Fruit fly (Drosophila melanogaster) whole organism, embryonic: Measurements from ENCODE around the gene TkR86C.

Source experiments
- Asciz ChIP-seq: fragments of 200-800 bp; sonication (Bioruptor generic); optimal IDR thresholded peaks from 2 replicates; lab custom pipeline; 2017; ENCODE audit warnings: missing biosample characterization, mild to moderate bottlenecking, missing genetic modification characterization, missing genetic modification reagents
- Bdp1 ChIP-seq: fragments of 200-800 bp; sonication (Bioruptor generic); optimal IDR thresholded peaks from 3 replicates; lab custom pipeline; 2016; ENCODE audit warnings: missing biosample characterization, missing genetic modification characterization
- CG1024 ChIP-seq: fragments of 200-800 bp; sonication (Bioruptor generic); IDR thresholded peaks from 2 replicates; pipeline ENCODE4 v1.3.6; 2022; ENCODE audit warnings: missing biosample characterization, missing genetic modification characterization
- CG10462 ChIP-seq: fragments of 200-800 bp; sonication (Bioruptor generic); optimal IDR thresholded peaks from 2 replicates; lab custom pipeline; 2016; ENCODE audit warnings: missing biosample characterization, missing genetic modification characterization
- CG14710 ChIP-seq: fragments of 200-800 bp; sonication (Bioruptor generic); optimal IDR thresholded peaks from 3 replicates; lab custom pipeline; 2019; ENCODE audit warnings: missing biosample characterization, mild to moderate bottlenecking, missing genetic modification characterization, moderate library complexity
- CG15011 ChIP-seq: fragments of 200-800 bp; sonication (Bioruptor generic); optimal IDR thresholded peaks from 3 replicates; lab custom pipeline; 2018; ENCODE audit warnings: missing biosample characterization, mild to moderate bottlenecking, missing genetic modification characterization
- CG15601 ChIP-seq: fragments of 200-800 bp; sonication (Bioruptor generic); optimal IDR thresholded peaks from 3 replicates; lab custom pipeline; 2019; ENCODE audit warnings: missing biosample characterization, mild to moderate bottlenecking, missing genetic modification characterization, moderate library complexity
- CG1602 ChIP-seq: fragments of 200-800 bp; sonication (Bioruptor generic); optimal IDR thresholded peaks from 3 replicates; lab custom pipeline; 2016; ENCODE audit warnings: missing biosample characterization, missing genetic modification characterization
- CG16815 ChIP-seq: fragments of 200-800 bp; sonication (Bioruptor generic); optimal IDR thresholded peaks from 3 replicates; lab custom pipeline; 2017; ENCODE audit warnings: missing biosample characterization, mild to moderate bottlenecking, missing genetic modification characterization
- CG17912 ChIP-seq: fragments of 200-800 bp; sonication (Bioruptor generic); optimal IDR thresholded peaks from 2 replicates; lab custom pipeline; 2018; ENCODE audit warnings: missing biosample characterization, mild to moderate bottlenecking, missing genetic modification characterization
- CG1792 ChIP-seq: fragments of 200-800 bp; sonication (Bioruptor generic); optimal IDR thresholded peaks from 2 replicates; lab custom pipeline; 2016; ENCODE audit warnings: missing biosample characterization, missing genetic modification characterization
- CG18011 ChIP-seq: fragments of 200-800 bp; sonication (Bioruptor generic); optimal IDR thresholded peaks from 2 replicates; lab custom pipeline; 2017; ENCODE audit warnings: missing biosample characterization, missing genetic modification characterization, mild to moderate bottlenecking, moderate library complexity, missing genotype
- CG3163 ChIP-seq: fragments of 200-800 bp; sonication (Bioruptor generic); optimal IDR thresholded peaks from 3 replicates; lab custom pipeline; 2016; ENCODE audit warnings: missing biosample characterization, missing genetic modification characterization
- CG32532 ChIP-seq: fragments of 200-800 bp; sonication (Bioruptor generic); IDR thresholded peaks from 2 replicates; pipeline ENCODE4 v1.3.6; 2022; ENCODE audit warnings: missing biosample characterization, missing genetic modification characterization
- CG33557 ChIP-seq: fragments of 200-800 bp; sonication (Bioruptor generic); optimal IDR thresholded peaks from 2 replicates; lab custom pipeline; 2019; ENCODE audit warnings: missing biosample characterization, mild to moderate bottlenecking, missing genetic modification characterization, moderate library complexity
- CG42726 ChIP-seq: fragments of 200-800 bp; sonication (Bioruptor generic); IDR thresholded peaks from 2 replicates; pipeline ENCODE4 v1.3.6; 2022; ENCODE audit warnings: missing biosample characterization, missing genetic modification characterization; ENCODE audit not compliant: partially characterized antibody
- CG4424 ChIP-seq: fragments of 200-800 bp; sonication (Bioruptor generic); optimal IDR thresholded peaks from 3 replicates; lab custom pipeline; 2016; ENCODE audit warnings: missing biosample characterization, missing genetic modification characterization
- CG5953 ChIP-seq: fragments of 200-800 bp; sonication (Bioruptor generic); IDR thresholded peaks from 2 replicates; pipeline ENCODE4 v1.3.6; 2022; ENCODE audit warnings: missing biosample characterization, missing genetic modification characterization
- CG6813 ChIP-seq: fragments of 200-800 bp; sonication (Bioruptor generic); optimal IDR thresholded peaks from 2 replicates; lab custom pipeline; 2017; ENCODE audit warnings: missing biosample characterization, missing genetic modification characterization, mild to moderate bottlenecking, moderate library complexity, missing genetic modification reagents
- CG8765 ChIP-seq: fragments of 200-800 bp; sonication (Bioruptor generic); IDR thresholded peaks from 2 replicates; pipeline ENCODE4 v1.3.6; 2022; ENCODE audit warnings: missing biosample characterization, missing genetic modification characterization
- CG8944 ChIP-seq: fragments of 200-800 bp; sonication (Bioruptor generic); optimal IDR thresholded peaks from 3 replicates; lab custom pipeline; 2016; ENCODE audit warnings: missing biosample characterization, missing genetic modification characterization
- Doc2 ChIP-seq: fragments of 200-800 bp; sonication (Bioruptor generic); IDR thresholded peaks from 2 replicates; pipeline ENCODE4 v1.3.6; 2022; ENCODE audit warnings: missing biosample characterization, missing genetic modification characterization
- Fer3 ChIP-seq: fragments of 200-800 bp; sonication (Bioruptor generic); optimal IDR thresholded peaks from 2 replicates; lab custom pipeline; 2018; ENCODE audit warnings: missing biosample characterization, mild to moderate bottlenecking, missing genetic modification characterization, moderate library complexity
- Jarid2 ChIP-seq: fragments of 200-800 bp; sonication (Bioruptor generic); optimal IDR thresholded peaks from 3 replicates; lab custom pipeline; 2017; ENCODE audit warnings: mild to moderate bottlenecking, missing biosample characterization, missing genetic modification reagents, missing genetic modification characterization
- Lpt ChIP-seq: fragments of >200 bp; optimal IDR thresholded peaks from 2 replicates; lab custom pipeline; 2018; ENCODE audit warnings: missing biosample characterization, missing genetic modification characterization
- Med ChIP-seq: fragments of 200-800 bp; sonication (Bioruptor generic); peaks from one replicate; lab custom pipeline; 2016; ENCODE audit warnings: missing biosample characterization, missing genetic modification characterization, mild to moderate bottlenecking, inconsistent platforms, moderate library complexity
- NC2α ChIP-seq: fragments of 200-800 bp; sonication (Bioruptor generic); optimal IDR thresholded peaks from 2 replicates; lab custom pipeline; 2016; ENCODE audit warnings: missing biosample characterization, missing genetic modification characterization
- NFAT ChIP-seq: fragments of 200-800 bp; sonication (Bioruptor generic); IDR thresholded peaks from 2 replicates; pipeline ENCODE4 v1.3.6; 2022; ENCODE audit warnings: missing biosample characterization, missing genetic modification characterization
- Nf-YA ChIP-seq: fragments of 200-800 bp; sonication (Bioruptor generic); IDR thresholded peaks from 2 replicates; pipeline ENCODE4 v1.3.6; 2022; ENCODE audit warnings: missing biosample characterization, missing genetic modification characterization
- Poxn ChIP-seq: fragments of 200-800 bp; sonication (Bioruptor generic); IDR thresholded peaks from 2 replicates; pipeline ENCODE4 v1.3.6; 2022; ENCODE audit warnings: missing biosample characterization, missing genetic modification characterization
- Trl ChIP-seq, 3 experiments: fragments of >200 bp in 2 of 3; fragments of 200-800 bp in 1 of 3; sonication (Bioruptor generic) in 1 of 3; optimal IDR thresholded peaks; 2 replicates in 1 of 3; 3 replicates in 2 of 3; lab custom pipeline; 2016 to 2017; ENCODE audit warnings: missing biosample characterization in 1 of 3, missing genetic modification characterization in 1 of 3
- Xrp1 ChIP-seq: fragments of 200-800 bp; sonication (Bioruptor generic); IDR thresholded peaks from 2 replicates; pipeline ENCODE4 v1.3.6; 2022; ENCODE audit warnings: missing biosample characterization, missing genetic modification characterization
- al ChIP-seq: fragments of 200-800 bp; sonication (Bioruptor generic); IDR thresholded peaks from 2 replicates; pipeline ENCODE4 v1.3.6; 2022; ENCODE audit warnings: missing biosample characterization, missing genetic modification characterization
- bcd ChIP-seq: fragments of 200-800 bp; sonication (Bioruptor generic); optimal IDR thresholded peaks from 2 replicates; lab custom pipeline; 2017; ENCODE audit warnings: missing biosample characterization, mild to moderate bottlenecking, missing genetic modification characterization
- bowl ChIP-seq: fragments of 200-800 bp; sonication (Bioruptor generic); IDR thresholded peaks from 2 replicates; pipeline ENCODE4 v1.3.6; 2022; ENCODE audit warnings: missing biosample characterization, missing genetic modification characterization
- cato ChIP-seq: fragments of 200-800 bp; sonication (Bioruptor generic); optimal IDR thresholded peaks from 2 replicates; lab custom pipeline; 2016; ENCODE audit warnings: missing biosample characterization, missing genetic modification characterization, borderline replicate concordance
- crol ChIP-seq: fragments of 200-800 bp; sonication (Bioruptor generic); IDR thresholded peaks from 2 replicates; pipeline ENCODE4 v1.3.6; 2022; ENCODE audit warnings: missing biosample characterization, missing genetic modification characterization
- crp ChIP-seq, 2 experiments: fragments of 200-800 bp; sonication (Bioruptor generic); optimal IDR thresholded peaks; 2 replicates in 1 of 2; 3 replicates in 1 of 2; lab custom pipeline; 2017; ENCODE audit warnings: missing biosample characterization in 2 of 2, missing genetic modification characterization in 2 of 2, mild to moderate bottlenecking in 1 of 2, moderate library complexity in 1 of 2
- dpn ChIP-seq, 2 experiments: fragments of 200-800 bp; sonication (Bioruptor generic); optimal IDR thresholded peaks; 3 replicates each; lab custom pipeline; 2016; ENCODE audit warnings: missing biosample characterization in 2 of 2, missing genetic modification characterization in 2 of 2
- ems ChIP-seq: fragments of 200-800 bp; sonication (Bioruptor generic); optimal IDR thresholded peaks from 3 replicates; lab custom pipeline; 2016; ENCODE audit warnings: missing biosample characterization, missing genetic modification characterization
- gro ChIP-seq: fragments of 200-800 bp; sonication (Bioruptor generic); optimal IDR thresholded peaks from 2 replicates; lab custom pipeline; 2016; ENCODE audit warnings: missing biosample characterization, missing genetic modification characterization
- maf-S ChIP-seq: fragments of 200-800 bp; sonication (Bioruptor generic); optimal IDR thresholded peaks from 2 replicates; lab custom pipeline; 2016; ENCODE audit warnings: missing biosample characterization, missing genetic modification characterization
- nerfin-2 ChIP-seq: fragments of 200-800 bp; sonication (Bioruptor generic); IDR thresholded peaks from 2 replicates; pipeline ENCODE4 v1.3.6; 2022; ENCODE audit warnings: missing biosample characterization, missing genetic modification characterization; ENCODE audit not compliant: partially characterized antibody
- nom ChIP-seq: fragments of 200-800 bp; sonication (Bioruptor generic); optimal IDR thresholded peaks from 2 replicates; lab custom pipeline; 2017; ENCODE audit warnings: missing biosample characterization, missing genetic modification characterization, mild to moderate bottlenecking, moderate library complexity, missing genetic modification reagents
- slou ChIP-seq: fragments of 200-800 bp; sonication (Bioruptor generic); optimal IDR thresholded peaks from 3 replicates; lab custom pipeline; 2016; ENCODE audit warnings: missing biosample characterization, missing genetic modification characterization
- so ChIP-seq: fragments of 200-800 bp; sonication (Bioruptor generic); IDR thresholded peaks from 3 replicates; pipeline ENCODE4 v1.3.6; 2022; ENCODE audit warnings: missing biosample characterization, missing genetic modification characterization
- sr ChIP-seq: fragments of 200-800 bp; sonication (Bioruptor generic); IDR thresholded peaks from 3 replicates; pipeline ENCODE4 v1.3.6; 2022; ENCODE audit warnings: missing biosample characterization, missing genetic modification characterization
- trh ChIP-seq: fragments of 200-800 bp; sonication (Bioruptor generic); optimal IDR thresholded peaks from 2 replicates; lab custom pipeline; 2016; ENCODE audit warnings: missing biosample characterization, missing genetic modification characterization
- tx ChIP-seq: fragments of 200-800 bp; sonication (Bioruptor generic); optimal IDR thresholded peaks from 2 replicates; lab custom pipeline; 2016; ENCODE audit warnings: missing biosample characterization, missing genetic modification characterization
- vnd ChIP-seq: fragments of 200-800 bp; sonication (Bioruptor generic); IDR thresholded peaks from 3 replicates; pipeline ENCODE4 v1.3.6; 2022; ENCODE audit warnings: missing biosample characterization, missing genetic modification characterization; ENCODE audit not compliant: partially characterized antibody
- wor ChIP-seq: fragments of 200-800 bp; sonication (Bioruptor generic); IDR thresholded peaks from 2 replicates; pipeline ENCODE4 v1.3.6; 2022; ENCODE audit warnings: missing biosample characterization, missing genetic modification characterization

Gene TkR86C

DNA sequence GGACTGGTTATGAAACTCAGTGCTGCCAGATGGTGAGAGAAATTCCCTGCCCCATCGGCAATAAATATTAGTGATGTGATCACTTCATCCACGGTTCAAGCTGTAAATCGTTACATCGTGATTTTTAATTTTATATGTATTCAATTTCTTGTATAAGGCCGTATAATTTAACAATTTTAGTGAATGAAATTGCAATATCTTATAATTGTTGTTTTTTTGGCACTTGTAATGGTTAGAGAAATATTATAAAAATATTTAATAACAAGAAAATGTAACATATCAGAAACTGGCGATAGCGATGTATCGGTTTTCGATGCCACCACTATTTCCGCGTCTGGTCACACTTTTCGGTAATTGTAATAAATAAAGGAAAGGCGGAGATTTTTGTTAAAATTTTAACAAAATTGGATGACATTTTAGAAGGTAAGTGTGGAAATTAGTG, 33.1 kb upstream of the TkR86C start, which contains the start of the genes mRpL37 and Rbp1 (continued):
- TF ChIP-seq Poxn (GFP tag; lab: Robert Waterston, UW) (no peak), CG1024 (GFP tag; lab: Robert Waterston, UW) (no peak), NC2α (GFP tag; lab: Kevin White, UChicago) (no peak), CG3163 (GFP tag; lab: Kevin White, UChicago) (no peak), so (GFP tag; lab: Robert Waterston, UW) (no peak), Doc2 (GFP tag; lab: Robert Waterston, UW) (no peak), trh (GFP tag; lab: Kevin White, UChicago) (peak; percentile 11), Lpt (no peak), CG5953 (GFP tag; lab: Robert Waterston, UW) (no peak), slou (GFP tag; lab: Kevin White, UChicago) (peak; percentile 80), CG10462 (peak; percentile 15), CG14710 (peak; percentile 93), ems (GFP tag; lab: Kevin White, UChicago) (peak; percentile 88), Fer3 (tag; lab: Kevin White, UChicago) (peak; percentile 67), Xrp1 (GFP tag; lab: Robert Waterston, UW) (peak; percentile 45; the same call in 1 of the 2 replicates), Nf-YA (GFP tag; lab: Robert Waterston, UW) (no peak), crol (no peak), CG4424 (GFP tag; lab: Kevin White, UChicago) (peak; percentile 77), CG33557 (peak; percentile 80), Bdp1 (GFP tag; lab: Kevin White, UChicago) (peak; percentile 39), CG15011 (GFP tag; lab: Kevin White, UChicago) (no peak), CG16815 (GFP tag; lab: Kevin White, UChicago) (peak; percentile 79), Med (peak; percentile 81), dpn (GFP tag; optimal IDR thresholded peaks at IDR 0.05; lab: Kevin White, UChicago) (peak; percentile 48 to 82), sr (GFP tag; lab: Robert Waterston, UW) (no peak), CG17912 (GFP tag; lab: Kevin White, UChicago) (peak; percentile 5), maf-S (GFP tag; lab: Kevin White, UChicago) (peak; percentile 12), gro (no peak), CG32532 (peak; percentile 85), CG8765 (GFP tag; lab: Robert Waterston, UW) (peak; percentile 84), tx (GFP tag; lab: Kevin White, UChicago) (no peak), NFAT (GFP tag; lab: Robert Waterston, UW) (peak; percentile 58; the same call in 1 of the 2 replicates), Asciz (GFP tag; lab: Kevin White, UChicago) (no peak), CG1792 (GFP tag; lab: Kevin White, UChicago) (no peak), CG8944 (peak; percentile 34), wor (GFP tag; lab: Robert Waterston, UW) (no peak), CG6813 (GFP tag; lab: Kevin White, UChicago) (no peak), Trl (optimal IDR thresholded peaks at IDR 0.05; lab: Kevin White, UChicago) (no peak), Trl (GFP tag; optimal IDR thresholded peaks at IDR 0.05; lab: Kevin White, UChicago) (peak; percentile 69), CG42726 (GFP tag; lab: Robert Waterston, UW) (no peak), crp (GFP tag; optimal IDR thresholded peaks at IDR 0.05; lab: Kevin White, UChicago) (peak in 1 of 2 experiments; percentile 40), bcd (GFP tag; lab: Kevin White, UChicago) (peak; percentile 81), Jarid2 (GFP tag; lab: Kevin White, UChicago) (no peak), CG15601 (tag; lab: Kevin White, UChicago) (peak; percentile 78), bowl (GFP tag; lab: Robert Waterston, UW) (no peak), vnd (GFP tag; lab: Robert Waterston, UW) (peak; percentile 88), cato (peak; percentile 68), CG1602 (peak; percentile 76), al (GFP tag; lab: Robert Waterston, UW) (peak; percentile 85), CG18011 (GFP tag; lab: Kevin White, UChicago) (peak; percentile 55), nerfin-2 (GFP tag; lab: Robert Waterston, UW) (peak; percentile 50; the same call in 1 of the 2 replicates), nom (GFP tag; lab: Kevin White, UChicago) (no peak)
